Fruit fly (Drosophila melanogaster) Kc167 (cell line): ENCODE data around the gene CG6656.

Experiments used
- h ChIP-seq: fragments of >200 bp; optimal IDR thresholded peaks from 3 replicates; lab custom pipeline; 2018; ENCODE audit warnings: missing external identifiers
- insv ChIP-seq: fragments of >200 bp; optimal IDR thresholded peaks from 3 replicates; lab custom pipeline; 2018; ENCODE audit warnings: missing external identifiers
- psq ChIP-seq: fragments of >200 bp; optimal IDR thresholded peaks from 2 replicates; lab custom pipeline; 2017; ENCODE audit warnings: missing external identifiers
- ttk ChIP-seq: sonication (Bioruptor generic); optimal IDR thresholded peaks from 2 replicates; lab custom pipeline; 2017; ENCODE audit warnings: missing external identifiers

DNA sequence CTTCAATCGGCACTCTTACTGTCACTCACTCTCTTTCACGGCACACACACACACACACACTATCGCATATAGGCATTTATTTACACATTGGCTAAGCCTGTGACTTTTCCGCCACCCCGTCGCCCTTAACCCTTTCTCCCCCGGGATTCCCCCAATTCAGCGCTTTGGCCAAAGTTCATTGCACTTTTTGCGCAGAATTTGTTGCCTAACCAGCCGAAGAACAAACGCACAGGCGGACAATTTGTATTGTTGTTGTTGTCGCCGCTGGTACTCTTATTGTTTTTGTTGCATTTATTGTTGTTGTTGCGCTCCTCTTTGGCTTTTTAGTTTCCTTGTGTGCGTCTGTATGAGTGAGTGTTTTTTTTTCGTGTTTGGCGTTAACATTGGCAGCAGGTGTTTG, 23.7 kb downstream of the CG6656 start:
- TF ChIP-seq psq (lab: Kevin White, UChicago) (no peak), ttk (lab: Kevin White, UChicago) (no peak), insv (lab: Kevin White, UChicago) (no peak), h (lab: Kevin White, UChicago) (no peak)
